Worm (Caenorhabditis elegans) whole organism, mixed stage, embryonic: ENCODE data around the gene C10C6.3.
"Not testable (repeated sequence)": the region's sequence is repeated elsewhere in the genome, so short reads cannot be mapped to it uniquely, and the experiment has no call there.

Experiments used
- M03D4.4 ChIP-seq: sonication (generic microtip); optimal IDR thresholded peaks from 2 replicates; lab custom pipeline; 2017; ENCODE audit warnings: mild to moderate bottlenecking, missing genetic modification characterization, missing compliant biosample characterization
- ham-2 ChIP-seq: fragments of 200-800 bp; sonication (Bioruptor generic); optimal IDR thresholded peaks from 2 replicates; lab custom pipeline; 2018; ENCODE audit warnings: mild to moderate bottlenecking, missing genetic modification characterization, missing compliant biosample characterization
- lsy-2 ChIP-seq: fragments of 150-350 bp; optimal IDR thresholded peaks from 2 replicates; lab custom pipeline; 2014; ENCODE audit warnings: missing biosample characterization, missing genetic modification characterization
- mab-5 ChIP-seq: fragments of 150-350 bp; optimal IDR thresholded peaks from 2 replicates; lab custom pipeline; 2014; ENCODE audit warnings: missing biosample characterization, missing genetic modification characterization
- mls-2 ChIP-seq: sonication (generic microtip); optimal IDR thresholded peaks from 2 replicates; lab custom pipeline; 2016; ENCODE audit warnings: mild to moderate bottlenecking, missing genetic modification characterization, moderate library complexity, missing compliant biosample characterization
- nhr-2 ChIP-seq: fragments of 150-350 bp; optimal IDR thresholded peaks from 2 replicates; lab custom pipeline; 2014; ENCODE audit warnings: missing biosample characterization, missing genetic modification characterization
- nhr-237 ChIP-seq: fragments of 150-350 bp; optimal IDR thresholded peaks from 2 replicates; lab custom pipeline; 2014; ENCODE audit warnings: missing biosample characterization, missing genetic modification characterization
- nhr-76 ChIP-seq: sonication (generic microtip); optimal IDR thresholded peaks from 2 replicates; lab custom pipeline; 2017; ENCODE audit warnings: missing biosample characterization, missing genetic modification characterization
- pha-4 ChIP-seq: fragments of 150-350 bp; optimal IDR thresholded peaks from 2 replicates; lab custom pipeline; 2018; ENCODE audit warnings: missing biosample characterization, missing genetic modification reagents, missing genetic modification characterization
- sem-2 ChIP-seq: fragments of 200-800 bp; sonication (Bioruptor generic); optimal IDR thresholded peaks from 2 replicates; lab custom pipeline; 2018; ENCODE audit warnings: mild to moderate bottlenecking, missing genetic modification characterization, missing compliant biosample characterization
- snpc-4 ChIP-seq: fragments of 150-350 bp; optimal IDR thresholded peaks from 2 replicates; lab custom pipeline; 2014; ENCODE audit warnings: missing biosample characterization, missing genetic modification characterization
- tbx-8 ChIP-seq: fragments of 200-800 bp; sonication (Bioruptor generic); optimal IDR thresholded peaks from 2 replicates; lab custom pipeline; 2018; ENCODE audit warnings: mild to moderate bottlenecking, missing genetic modification characterization, moderate library complexity, missing compliant biosample characterization
- unc-39 ChIP-seq: fragments of 150-350 bp; optimal IDR thresholded peaks from 2 replicates; lab custom pipeline; 2014; ENCODE audit warnings: missing biosample characterization, missing genetic modification characterization
- zip-8 ChIP-seq: fragments of 150-350 bp; optimal IDR thresholded peaks from 2 replicates; lab custom pipeline; 2014; ENCODE audit warnings: missing biosample characterization, missing genetic modification characterization

C10C6.3 gene

DNA sequence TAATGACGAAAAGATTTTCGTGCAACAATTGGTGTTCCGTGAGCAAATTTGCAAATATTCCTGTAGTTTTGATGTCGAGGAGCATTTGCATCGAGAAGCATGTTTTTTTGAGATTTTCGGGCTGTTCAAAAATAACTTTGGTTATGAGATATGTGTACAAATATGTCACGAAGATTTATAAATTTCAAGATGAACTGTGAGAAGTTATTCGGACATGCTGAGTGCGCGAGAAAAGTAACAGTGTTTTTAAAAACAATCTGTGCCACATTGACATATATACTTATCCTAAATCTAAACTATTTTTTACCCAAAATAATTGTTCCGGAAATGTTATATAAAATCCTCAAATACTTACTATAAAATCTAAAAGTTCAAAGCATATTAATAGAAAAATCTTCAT is 43.3 kb downstream of the C10C6.3 start, which contains the start of gene F22B3.7:
TSS of gene F22B3.7 (minus strand) at position 101 of the 400 bp plus-strand sequence.
- TF ChIP-seq sem-2 (GFP tag; lab: Kevin White, UChicago) (no peak), ham-2 (GFP tag; lab: Kevin White, UChicago) (no peak), nhr-2 (tag; lab: Kevin White, UChicago) (no peak), snpc-4 (no peak), M03D4.4 (tag; lab: Kevin White, UChicago) (no peak), lsy-2 (tag; lab: Kevin White, UChicago) (no peak), zip-8 (tag; lab: Kevin White, UChicago) (no peak), mls-2 (tag; lab: Kevin White, UChicago) (no peak)

DNA sequence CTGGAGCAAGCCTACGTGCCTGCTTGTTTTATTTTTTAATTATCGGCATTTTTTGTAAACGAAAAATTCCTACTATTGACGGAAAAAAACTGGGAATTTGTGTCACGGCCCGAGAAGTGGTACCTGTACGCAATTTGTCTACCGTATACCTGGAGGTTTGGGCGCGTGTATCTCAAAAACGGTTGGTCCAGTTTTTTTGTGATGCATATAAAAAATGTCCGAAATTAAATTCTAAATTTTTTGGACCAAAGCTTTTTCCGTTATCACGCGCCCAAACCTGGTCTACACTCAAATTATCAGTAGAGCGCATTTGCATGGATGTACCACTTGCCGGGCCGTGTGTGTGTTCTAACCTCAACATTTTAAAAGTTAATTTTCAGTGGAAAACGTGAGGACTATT is 48.3 kb downstream of the C10C6.3 start, which contains the start of gene F22B3.5:
TSS of gene F22B3.5 (minus strand) at position 101 of the 400 bp plus-strand sequence.
- not testable (repeated sequence) for TF ChIP-seq unc-39, M03D4.4, nhr-76 (tag; lab: Kevin White, UChicago)

DNA sequence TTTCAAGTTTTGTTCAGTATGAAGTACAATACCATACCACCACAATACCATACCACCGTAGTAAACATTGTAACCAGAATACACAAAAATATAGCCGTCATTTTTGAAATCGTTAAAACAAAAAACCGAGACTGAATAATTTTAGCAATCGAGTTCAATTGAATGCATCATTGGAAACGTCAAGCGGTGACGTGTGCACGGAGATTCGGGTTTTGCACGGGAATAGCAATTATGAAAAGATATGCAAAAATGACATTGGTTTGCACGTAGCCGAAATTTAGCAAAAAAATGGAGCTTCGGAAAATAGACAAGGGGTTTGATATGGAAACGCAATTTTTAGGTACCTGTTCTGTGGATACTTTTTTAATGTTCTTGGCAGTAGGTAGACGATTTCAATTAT is 50.1 kb downstream of the C10C6.3 start, which contains the start of gene F22B3.10:
TSS of gene F22B3.10 (minus strand) at position 101 of the 400 bp plus-strand sequence.
- TF ChIP-seq nhr-2 (tag; lab: Kevin White, UChicago) (no peak), pha-4 (tag; lab: Kevin White, UChicago) (no peak), mab-5 (tag; lab: Kevin White, UChicago) (no peak), nhr-237 (no peak), tbx-8 (no peak)
